Worm (Caenorhabditis elegans): Measurements from ENCODE around the gene C37C3.17.

DNA sequence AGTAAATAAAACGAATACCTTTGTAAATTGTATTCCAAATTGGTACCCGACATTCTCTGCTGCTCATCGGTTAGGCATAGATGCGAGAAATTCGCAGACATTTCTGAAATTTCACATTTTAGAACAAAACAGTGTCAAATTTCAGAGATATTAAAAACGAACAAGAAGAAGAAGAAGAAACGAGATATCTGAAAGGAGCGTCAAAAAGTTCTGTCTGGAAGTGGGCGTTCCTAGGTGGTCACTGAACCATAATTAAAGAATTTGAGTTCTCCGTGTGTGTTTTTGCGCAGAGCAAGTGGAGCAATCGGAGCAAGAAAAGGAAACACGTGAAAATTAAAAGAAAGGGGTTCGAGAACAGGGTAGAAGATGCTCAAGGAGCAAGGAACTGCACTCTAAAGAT is 38.1 kb upstream of the C37C3.17 start, which contains the start of gene F40A3.7:
- TF ChIP-seq unc-62 (GFP tag; optimal IDR thresholded peaks at IDR 0.05) (no peak), nhr-11 (tag; optimal IDR thresholded peaks at IDR 0.05) (no peak), nhr-23 (tag; optimal IDR thresholded peaks at IDR 0.05) (no peak)

Measured in whole organism, L3 larva.